Worm (Caenorhabditis elegans): ENCODE results near the gene R09D1.14.

- no peak for TF ChIP-seq dao-5 (tag; optimal IDR thresholded peaks at IDR 0.05)
- no peak for TF ChIP-seq him-1 (tag; optimal IDR thresholded peaks at IDR 0.05)
These were observed 20.6 kb upstream of the R09D1.14 start, which contains the start of gene T19H5.7 for ce11 chrII:9480006-9480405.

All from whole organism, L4/young adult.